Fruit fly (Drosophila melanogaster): Measurements from ENCODE around the gene acs.

Gene acs

DNA sequence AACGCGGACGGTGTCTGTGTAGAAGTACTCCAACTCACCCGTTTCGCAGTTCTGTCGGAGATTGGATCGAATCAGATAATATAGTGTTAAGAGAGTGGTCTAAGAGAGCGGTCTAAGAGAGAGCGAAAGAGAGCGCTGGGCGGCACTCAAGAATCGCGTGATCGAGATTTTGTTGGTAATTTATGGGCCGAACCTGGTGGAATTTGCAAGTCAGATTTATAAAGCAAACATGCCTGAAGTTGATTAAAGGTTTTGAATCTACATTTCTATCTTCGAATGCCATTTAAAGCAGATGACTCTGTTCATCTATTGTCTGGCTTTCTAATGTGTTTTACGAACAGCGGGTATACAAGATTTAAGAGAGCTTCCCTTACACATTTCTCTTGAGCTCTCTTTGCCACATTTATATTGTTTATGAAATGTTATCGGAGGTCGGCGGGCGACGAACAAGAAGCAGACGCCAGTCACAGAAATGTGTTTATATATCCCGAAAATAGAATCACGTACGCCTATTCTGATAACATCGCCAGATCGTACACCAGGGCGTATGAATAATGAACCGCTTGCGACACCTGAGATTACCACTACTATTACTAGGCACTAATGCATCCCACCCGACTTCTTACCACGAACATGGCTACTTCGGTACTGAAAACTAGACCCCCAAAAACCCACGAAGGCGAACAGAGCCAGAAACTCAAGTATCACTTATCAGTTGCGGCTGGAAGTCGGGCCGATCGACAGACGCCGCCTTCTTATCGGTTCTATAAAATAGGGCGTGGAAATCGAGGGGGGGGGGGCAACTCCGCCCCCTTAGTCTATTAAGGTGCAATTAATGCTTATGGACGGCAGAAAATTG lies 3.8 kb upstream of the acs start:
- TF ChIP-seq pan (optimal IDR thresholded peaks at IDR 0.05) = no peak
- no peak for TF ChIP-seq EcR (GFP tag; optimal IDR thresholded peaks at IDR 0.05)
- TF ChIP-seq CG8478 (optimal IDR thresholded peaks at IDR 0.05) = no peak
- no peak for TF ChIP-seq psq (optimal IDR thresholded peaks at IDR 0.05)
- TF ChIP-seq usp (GFP tag; optimal IDR thresholded peaks at IDR 0.05) = no peak
- no peak for TF ChIP-seq Dll (optimal IDR thresholded peaks at IDR 0.05)

DNA sequence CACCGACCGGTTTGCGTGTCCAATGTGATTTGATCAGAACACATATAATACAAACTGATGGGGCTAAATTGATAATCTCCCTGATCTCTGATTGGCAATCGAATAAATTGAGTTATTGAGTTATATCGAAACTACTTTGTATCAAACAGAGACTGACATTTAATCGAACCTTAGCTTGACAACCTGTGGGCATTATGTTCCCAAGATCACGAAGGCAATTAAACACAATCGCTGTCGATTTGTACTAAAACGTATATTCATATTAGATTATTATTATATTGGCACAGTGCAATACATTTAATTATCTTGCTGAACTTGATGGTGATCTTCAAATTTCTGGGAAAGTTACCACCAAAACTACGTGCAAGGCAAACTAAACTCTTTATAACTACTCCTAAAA lies 3.0 kb upstream of the acs start:
- TF ChIP-seq EcR (GFP tag; optimal IDR thresholded peaks at IDR 0.05) = no peak
- no peak for TF ChIP-seq CG8478 (optimal IDR thresholded peaks at IDR 0.05)
- no peak for TF ChIP-seq psq (optimal IDR thresholded peaks at IDR 0.05)
- TF ChIP-seq usp (GFP tag; optimal IDR thresholded peaks at IDR 0.05) = no peak
- no peak for TF ChIP-seq pan (optimal IDR thresholded peaks at IDR 0.05)
- TF ChIP-seq Dll (optimal IDR thresholded peaks at IDR 0.05) = no peak

DNA sequence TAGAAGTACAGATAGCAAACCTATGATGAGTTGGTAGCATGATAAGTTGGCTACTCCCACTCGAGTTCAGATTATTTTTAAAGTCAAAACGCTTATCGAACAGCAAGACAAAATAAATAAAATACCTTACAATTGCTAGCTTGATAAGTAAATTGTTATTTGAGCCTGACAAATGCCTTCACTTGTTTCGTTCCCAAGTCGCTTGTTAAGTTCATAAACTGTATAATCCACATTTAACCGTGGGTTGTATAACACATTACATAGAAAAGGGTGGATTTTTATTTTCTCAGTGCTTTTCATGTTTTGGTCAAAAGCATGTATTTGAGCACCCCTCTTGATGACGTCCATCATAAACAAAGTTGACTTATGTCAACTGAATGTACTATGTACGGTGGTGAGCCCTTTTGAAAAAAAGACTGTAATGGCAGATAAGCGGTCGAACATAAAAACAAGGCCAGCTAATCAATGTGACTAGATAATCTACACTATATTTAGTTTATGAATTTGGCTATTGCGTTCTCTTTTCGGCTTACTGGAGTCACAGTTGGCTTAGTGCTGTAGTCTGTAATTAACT lies 2.5 kb upstream of the acs start:
- TF ChIP-seq CG8478 (optimal IDR thresholded peaks at IDR 0.05) (no peak), EcR (GFP tag; optimal IDR thresholded peaks at IDR 0.05) (no peak), psq (optimal IDR thresholded peaks at IDR 0.05) (no peak), usp (GFP tag; optimal IDR thresholded peaks at IDR 0.05) (no peak), pan (optimal IDR thresholded peaks at IDR 0.05) (no peak), Dll (optimal IDR thresholded peaks at IDR 0.05) (no peak)

DNA sequence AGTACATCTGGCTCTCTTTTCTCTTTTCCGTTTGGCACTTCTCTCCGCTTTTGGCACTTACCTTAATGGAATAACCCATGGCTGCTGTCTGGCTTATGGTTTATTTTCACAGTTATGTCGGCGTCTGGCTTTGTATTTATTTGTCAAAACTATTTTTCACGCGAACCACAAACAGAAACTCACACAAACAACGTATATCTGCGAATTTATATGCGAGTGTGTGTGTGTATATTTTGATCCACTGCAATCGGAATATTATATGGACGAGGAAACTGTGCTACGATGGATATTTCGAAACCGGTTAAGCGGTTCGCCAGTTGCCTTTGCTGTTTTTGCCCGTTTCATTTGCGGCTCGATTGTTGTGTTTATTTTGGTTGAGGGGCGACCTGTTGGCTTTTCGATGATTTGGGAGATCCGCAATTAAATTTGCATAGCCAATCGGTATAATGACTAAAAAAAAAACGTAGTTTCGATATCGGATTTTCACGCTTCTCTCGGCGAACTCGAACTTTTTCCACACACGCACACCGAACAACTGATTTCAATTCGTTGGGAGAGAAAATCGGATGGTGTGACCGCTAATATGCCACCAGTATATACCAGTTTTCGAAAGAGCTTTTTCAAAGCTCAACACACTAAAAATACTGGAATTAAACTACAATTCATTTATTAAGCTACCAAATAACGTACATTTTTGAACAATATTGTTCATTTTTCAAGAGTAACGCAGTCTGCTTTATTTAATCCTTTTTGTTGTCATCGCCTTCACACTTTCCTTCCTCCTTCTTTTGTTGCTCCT lies 1.7 kb upstream of the acs start, which contains the start of gene CG1927:
Gene CG1927, minus strand, starts transcription at position 541 of the 799 bp plus-strand sequence.
- TF ChIP-seq Dll (optimal IDR thresholded peaks at IDR 0.05) (no peak), usp (GFP tag; optimal IDR thresholded peaks at IDR 0.05) (no peak), EcR (GFP tag; optimal IDR thresholded peaks at IDR 0.05) (no peak), psq (optimal IDR thresholded peaks at IDR 0.05) (no peak), pan (optimal IDR thresholded peaks at IDR 0.05) (no peak), CG8478 (optimal IDR thresholded peaks at IDR 0.05) (no peak)

DNA sequence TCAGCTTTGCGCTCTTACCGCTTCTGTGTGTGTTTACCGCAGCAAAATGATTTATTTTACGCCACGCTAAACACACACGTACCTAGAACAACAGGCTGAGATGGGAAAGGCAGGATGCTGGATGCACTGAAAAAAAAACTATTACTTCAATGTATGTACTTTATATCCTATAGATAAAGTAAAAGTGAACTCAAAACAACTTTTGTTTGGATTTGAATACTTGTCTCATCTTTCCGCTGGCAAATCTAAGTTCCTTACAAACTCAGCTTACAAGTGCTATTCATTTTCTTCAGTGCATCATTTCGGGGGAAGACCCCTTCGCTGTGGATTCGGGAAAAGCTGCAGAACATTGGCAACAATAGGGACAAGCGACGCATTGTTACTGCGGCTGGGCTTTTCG lies 5.3 kb downstream of the acs start:
- TF ChIP-seq psq (optimal IDR thresholded peaks at IDR 0.05) (no peak), usp (GFP tag; optimal IDR thresholded peaks at IDR 0.05) (no peak), pan (optimal IDR thresholded peaks at IDR 0.05) (no peak), CG8478 (optimal IDR thresholded peaks at IDR 0.05) (no peak), Dll (optimal IDR thresholded peaks at IDR 0.05) (no peak), EcR (GFP tag; optimal IDR thresholded peaks at IDR 0.05) (no peak)

DNA sequence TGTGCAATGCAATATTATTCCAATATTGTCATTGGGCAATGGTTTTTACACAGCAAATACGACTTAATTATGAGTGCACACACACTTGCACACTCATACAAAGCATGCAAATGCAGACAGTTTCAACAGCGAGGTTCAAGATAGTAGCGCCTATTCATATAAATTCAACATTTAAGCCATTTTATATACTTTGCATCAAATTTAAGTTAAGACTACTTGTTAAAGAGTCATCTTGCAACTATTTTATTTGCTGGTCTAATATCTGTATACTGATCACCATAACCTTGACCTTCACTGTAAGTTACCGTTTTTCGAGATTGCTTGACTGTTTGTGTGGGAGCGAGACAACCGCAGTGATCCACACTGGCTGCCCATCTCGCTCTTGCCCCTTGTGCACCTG lies 14.0 kb downstream of the acs start:
- TF ChIP-seq EcR (GFP tag; optimal IDR thresholded peaks at IDR 0.05) (no peak), CG8478 (optimal IDR thresholded peaks at IDR 0.05) (no peak), pan (optimal IDR thresholded peaks at IDR 0.05) (no peak), Dll (optimal IDR thresholded peaks at IDR 0.05) (no peak), psq (optimal IDR thresholded peaks at IDR 0.05) (no peak), usp (GFP tag; optimal IDR thresholded peaks at IDR 0.05) (no peak)

DNA sequence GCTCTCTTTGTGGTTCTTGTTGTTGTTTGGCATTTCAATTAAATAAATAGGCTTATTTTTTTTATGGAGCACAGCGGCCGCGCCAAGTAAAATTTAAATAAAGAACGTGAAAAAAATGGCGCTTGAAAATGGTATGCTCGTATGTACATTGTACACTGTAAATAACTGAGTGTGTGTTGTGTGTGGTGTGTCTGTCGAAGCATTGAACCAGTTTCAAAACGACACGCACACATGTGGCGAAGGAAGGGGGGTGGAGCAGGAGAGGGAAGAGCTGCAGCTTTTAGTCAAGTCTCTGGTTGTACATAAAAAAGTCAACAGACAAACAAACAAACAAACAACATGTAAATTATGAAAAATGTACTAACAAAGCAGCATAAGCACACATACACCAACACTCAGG lies 33.3 kb downstream of the acs start:
- TF ChIP-seq usp (GFP tag; optimal IDR thresholded peaks at IDR 0.05) = no peak
- TF ChIP-seq pan (optimal IDR thresholded peaks at IDR 0.05) = no peak
- TF ChIP-seq psq (optimal IDR thresholded peaks at IDR 0.05) = no peak
- no peak for TF ChIP-seq CG8478 (optimal IDR thresholded peaks at IDR 0.05)
- no peak for TF ChIP-seq EcR (GFP tag; optimal IDR thresholded peaks at IDR 0.05)
- TF ChIP-seq Dll (optimal IDR thresholded peaks at IDR 0.05) = no peak

DNA sequence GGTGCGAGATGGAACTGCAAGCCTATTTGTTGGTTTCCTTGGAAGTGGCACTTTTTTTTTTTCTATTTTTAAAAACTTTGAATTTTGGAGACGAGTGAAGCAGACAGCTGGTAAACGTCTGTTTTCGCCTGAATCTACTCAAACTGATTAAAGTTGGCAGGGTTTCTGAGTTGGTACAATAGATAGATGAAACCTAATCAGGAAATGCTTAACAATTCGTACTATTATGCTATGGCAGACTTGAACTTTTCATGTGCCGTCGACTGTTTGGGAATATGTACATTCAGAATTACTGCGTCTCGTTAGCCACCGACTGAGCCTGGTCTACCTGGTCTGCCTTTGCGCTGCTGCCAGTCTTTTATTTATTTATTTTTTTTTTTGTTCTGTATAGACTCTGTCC lies 34.1 kb downstream of the acs start, which contains the start of gene CG42841:
Gene CG42841, minus strand, starts transcription at position 101 of the 400 bp plus-strand sequence.
- TF ChIP-seq EcR (GFP tag; optimal IDR thresholded peaks at IDR 0.05) = no peak
- no peak for TF ChIP-seq CG8478 (optimal IDR thresholded peaks at IDR 0.05)
- TF ChIP-seq Dll (optimal IDR thresholded peaks at IDR 0.05) = no peak
- no peak for TF ChIP-seq pan (optimal IDR thresholded peaks at IDR 0.05)
- no peak for TF ChIP-seq psq (optimal IDR thresholded peaks at IDR 0.05)
- TF ChIP-seq usp (GFP tag; optimal IDR thresholded peaks at IDR 0.05) = no peak

DNA sequence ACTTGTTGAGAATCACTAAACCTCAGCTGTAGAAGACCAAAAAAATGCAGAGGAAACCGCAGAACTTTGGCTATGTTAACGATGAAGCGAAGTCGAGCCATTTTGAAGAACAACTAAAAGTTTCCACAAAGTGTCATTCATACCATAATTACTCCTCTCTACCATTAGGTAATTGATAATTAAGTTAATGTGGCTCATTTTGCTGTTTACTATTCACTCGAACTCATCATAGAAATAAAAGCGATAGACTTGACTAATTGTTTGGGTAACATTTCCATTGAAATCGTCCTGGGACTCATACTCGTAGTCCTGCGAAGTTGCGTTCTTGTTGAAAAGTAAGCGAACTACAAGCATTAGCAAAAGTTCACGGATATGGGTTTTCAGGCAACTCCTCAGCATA lies 50.4 kb downstream of the acs start, which contains the start of gene Grl62a:
Gene Grl62a, minus strand, starts transcription at position 101 of the 400 bp plus-strand sequence.
- no peak for TF ChIP-seq usp (GFP tag; optimal IDR thresholded peaks at IDR 0.05)
- TF ChIP-seq CG8478 (optimal IDR thresholded peaks at IDR 0.05) = no peak
- no peak for TF ChIP-seq pan (optimal IDR thresholded peaks at IDR 0.05)
- no peak for TF ChIP-seq Dll (optimal IDR thresholded peaks at IDR 0.05)
- TF ChIP-seq EcR (GFP tag; optimal IDR thresholded peaks at IDR 0.05) = no peak
- TF ChIP-seq psq (optimal IDR thresholded peaks at IDR 0.05) = no peak

DNA sequence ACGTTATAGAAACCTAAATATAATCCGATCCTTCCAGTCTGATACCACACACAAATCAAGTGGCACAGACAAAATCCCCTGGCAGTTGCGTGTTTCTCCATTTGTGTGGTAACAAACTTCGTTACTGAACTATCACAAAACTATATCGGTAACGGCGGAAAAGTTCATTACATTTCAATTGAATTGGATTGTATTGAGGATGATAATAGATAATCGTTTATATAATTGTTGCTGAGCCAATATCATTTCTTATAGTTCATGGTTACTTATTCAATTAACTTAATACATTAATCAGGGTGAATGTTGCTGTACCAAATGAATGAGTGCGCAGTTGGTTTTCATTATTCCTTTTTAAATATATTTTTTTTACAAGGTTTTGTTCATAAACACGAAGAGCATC lies 51.9 kb downstream of the acs start, which contains the start of gene Grl62b:
Gene Grl62b, minus strand, starts transcription at position 101 of the 400 bp plus-strand sequence.
- TF ChIP-seq CG8478 (optimal IDR thresholded peaks at IDR 0.05) (no peak), pan (optimal IDR thresholded peaks at IDR 0.05) (no peak), EcR (GFP tag; optimal IDR thresholded peaks at IDR 0.05) (no peak), usp (GFP tag; optimal IDR thresholded peaks at IDR 0.05) (no peak), Dll (optimal IDR thresholded peaks at IDR 0.05) (no peak), psq (optimal IDR thresholded peaks at IDR 0.05) (no peak)

Measured in whole organism.